Fruit fly (Drosophila melanogaster): ENCODE results near the gene obst-F.

The obst-F gene

DNA sequence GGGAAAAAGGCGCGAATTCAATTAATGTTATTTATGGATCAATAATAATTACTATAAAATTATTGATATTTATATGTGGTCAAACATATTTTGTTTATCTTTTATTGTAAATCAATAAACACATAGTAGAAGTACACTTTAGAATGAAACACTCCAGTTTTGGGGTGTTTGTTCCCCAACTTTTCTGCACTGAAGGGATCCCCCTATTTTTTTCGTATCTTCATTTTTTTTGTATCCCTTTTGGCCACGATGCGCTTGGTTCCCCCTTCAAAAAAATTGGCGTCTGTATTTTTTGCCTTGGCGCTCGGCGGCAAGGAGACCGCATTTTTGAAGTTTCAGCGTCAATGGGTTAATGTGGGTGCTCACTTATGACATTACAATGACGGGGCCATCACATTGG, 39.3 kb upstream of the obst-F start, which contains the start of gene Clc:
Gene Clc, plus strand, starts transcription at position 301 of the 400 bp plus-strand sequence.
- no peak for TF ChIP-seq N (GFP tag; optimal IDR thresholded peaks at IDR 0.05)
- no peak for TF ChIP-seq br (GFP tag; optimal IDR thresholded peaks at IDR 0.05)
- no peak for TF ChIP-seq Rel (GFP tag; optimal IDR thresholded peaks at IDR 0.05)
- peak; percentile 62 for TF ChIP-seq Rel (tag; optimal IDR thresholded peaks at IDR 0.05)

dm6 chr3L:20237167-20237566, 35.7 kb upstream of the obst-F start:
- TF ChIP-seq Dfd (GFP tag; optimal IDR thresholded peaks at IDR 0.05) (peak; percentile 96), dsf (GFP tag; optimal IDR thresholded peaks at IDR 0.05; ENCODE audit: borderline replicate concordance) (no peak), ey (GFP tag; optimal IDR thresholded peaks at IDR 0.05) (no peak), Sp1 (GFP tag; optimal IDR thresholded peaks at IDR 0.05) (no peak), Hr83 (GFP tag; optimal IDR thresholded peaks at IDR 0.05; ENCODE audit: poor library complexity, severe bottlenecking) (no peak)

- TF ChIP-seq rgr (GFP tag; optimal IDR thresholded peaks at IDR 0.05): no peak
- no peak for TF ChIP-seq Hr83 (GFP tag; optimal IDR thresholded peaks at IDR 0.05; ENCODE audit: poor library complexity, severe bottlenecking)
- no peak for TF ChIP-seq woc (GFP tag; optimal IDR thresholded peaks at IDR 0.05)
- no peak for TF ChIP-seq CrebA (GFP tag; optimal IDR thresholded peaks at IDR 0.05; ENCODE audit: borderline replicate concordance)
- no peak for TF ChIP-seq Dfd (GFP tag; optimal IDR thresholded peaks at IDR 0.05)
- TF ChIP-seq Mio (GFP tag; optimal IDR thresholded peaks at IDR 0.05): no peak
- no peak for TF ChIP-seq dmrt93B (GFP tag; optimal IDR thresholded peaks at IDR 0.05)
- no peak for TF ChIP-seq br (GFP tag; optimal IDR thresholded peaks at IDR 0.05)
- no peak for TF ChIP-seq Rel (GFP tag; optimal IDR thresholded peaks at IDR 0.05)
- no peak for TF ChIP-seq Rel (tag; optimal IDR thresholded peaks at IDR 0.05)
- no peak for TF ChIP-seq Hnf4 (GFP tag; optimal IDR thresholded peaks at IDR 0.05)
- TF ChIP-seq GATAd (GFP tag; optimal IDR thresholded peaks at IDR 0.05): no peak
- TF ChIP-seq Abd-B (GFP tag; optimal IDR thresholded peaks at IDR 0.05): no peak
- no peak for TF ChIP-seq lola (GFP tag; optimal IDR thresholded peaks at IDR 0.05)
- no peak for TF ChIP-seq Myc (optimal IDR thresholded peaks at IDR 0.05)
- no peak for TF ChIP-seq sv (GFP tag; optimal IDR thresholded peaks at IDR 0.05)
These were observed 29.9 kb upstream of the obst-F start, which contains the start of gene CG13813 for dm6 chr3L:20231369-20231768. Gene CG13813 (plus strand): TSS chr3L:20231669.

- TF ChIP-seq Dif (GFP tag; optimal IDR thresholded peaks at IDR 0.05; ENCODE audit: partially characterized antibody): peak; percentile 80
- no peak for TF ChIP-seq brk (GFP tag; optimal IDR thresholded peaks at IDR 0.05)
- no peak for TF ChIP-seq CrebA (GFP tag; optimal IDR thresholded peaks at IDR 0.05; ENCODE audit: borderline replicate concordance)
These were observed 28.8 kb upstream of the obst-F start for dm6 chr3L:20230178-20230775.

dm6 chr3L:20226153-20226552, 24.7 kb upstream of the obst-F start:
- TF ChIP-seq Hnf4 (GFP tag; optimal IDR thresholded peaks at IDR 0.05) (no peak), Dif (GFP tag; optimal IDR thresholded peaks at IDR 0.05; ENCODE audit: partially characterized antibody) (peak; percentile 69), Rel (GFP tag; optimal IDR thresholded peaks at IDR 0.05) (no peak), Rel (tag; optimal IDR thresholded peaks at IDR 0.05) (no peak), usp (GFP tag; optimal IDR thresholded peaks at IDR 0.05) (no peak), dl (GFP tag; optimal IDR thresholded peaks at IDR 0.05; ENCODE audit: insufficient read depth in 1 of 2, partially characterized antibody in 2 of 2) (peak in 1 of 2 experiments; percentile 54), jim (GFP tag; optimal IDR thresholded peaks at IDR 0.05) (no peak), CG9705 (GFP tag; optimal IDR thresholded peaks at IDR 0.05) (no peak), woc (GFP tag; optimal IDR thresholded peaks at IDR 0.05) (no peak), brk (GFP tag; optimal IDR thresholded peaks at IDR 0.05) (no peak), Vsx2 (GFP tag; optimal IDR thresholded peaks at IDR 0.05; ENCODE audit: partially characterized antibody) (peak; percentile 92), tai (GFP tag; optimal IDR thresholded peaks at IDR 0.05) (no peak), Myc (optimal IDR thresholded peaks at IDR 0.05) (peak; percentile 45), sv (GFP tag; optimal IDR thresholded peaks at IDR 0.05) (no peak), psq (GFP tag; optimal IDR thresholded peaks at IDR 0.05) (no peak), Hr78 (GFP tag; optimal IDR thresholded peaks at IDR 0.05) (no peak)
